Fruit fly (Drosophila melanogaster): Measurements from ENCODE around the gene CG46426.
A peak's percentile ranks its signal among the peaks of the same experiment; 100 is the strongest.

The CG46426 gene

dm6 chr2L:11808702-11809583 is 33.7 kb upstream of the CG46426 start, which contains the start of gene crol (continued):
- TF ChIP-seq CG2678 (tag; optimal IDR thresholded peaks at IDR 0.05) (no peak), CG2129 (GFP tag; IDR thresholded peaks at IDR 0.05; ENCODE audit: partially characterized antibody) (peak; percentile 61), Sox100B (GFP tag; optimal IDR thresholded peaks at IDR 0.05) (no peak), CG8281 (tag; optimal IDR thresholded peaks at IDR 0.05) (no peak), Hr78 (GFP tag; optimal IDR thresholded peaks at IDR 0.05) (no peak), Bgb (GFP tag; IDR thresholded peaks at IDR 0.05; ENCODE audit: partially characterized antibody) (peak; percentile 85), CG12659 (GFP tag; optimal IDR thresholded peaks at IDR 0.05) (peak; percentile 76), CG8290 (GFP tag; optimal IDR thresholded peaks at IDR 0.05) (no peak), CG8290 (tag; optimal IDR thresholded peaks at IDR 0.05) (peak in 1 of 2 experiments; percentile 64), CG11560 (tag; IDR thresholded peaks at IDR 0.05) (no peak), fru (optimal IDR thresholded peaks at IDR 0.05) (no peak), CG15269 (tag; optimal IDR thresholded peaks at IDR 0.05) (peak; percentile 1), CG18764 (GFP tag; optimal IDR thresholded peaks at IDR 0.05) (no peak), dpn (GFP tag; optimal IDR thresholded peaks at IDR 0.05) (no peak), Spps (tag; optimal IDR thresholded peaks at IDR 0.05) (no peak), CG4360 (GFP tag; IDR thresholded peaks at IDR 0.05) (no peak), jing (GFP tag; optimal IDR thresholded peaks at IDR 0.05) (no peak), Doc3 (GFP tag; IDR thresholded peaks at IDR 0.05; ENCODE audit: partially characterized antibody) (peak; percentile 76), salm (tag; optimal IDR thresholded peaks at IDR 0.05) (no peak), amos (GFP tag; IDR thresholded peaks at IDR 0.05; ENCODE audit: partially characterized antibody) (peak; percentile 90), CG6791 (GFP tag; IDR thresholded peaks at IDR 0.05; ENCODE audit: partially characterized antibody) (peak; percentile 89), peb (GFP tag; IDR thresholded peaks at IDR 0.05) (no peak), dysf (GFP tag; IDR thresholded peaks at IDR 0.05) (no peak; the same call in 2 of the 3 replicates), mirr (GFP tag; optimal IDR thresholded peaks at IDR 0.05) (peak; percentile 55), CG10274 (GFP tag; optimal IDR thresholded peaks at IDR 0.05) (no peak), CG8924 (tag; optimal IDR thresholded peaks at IDR 0.05) (peak; percentile 42), ase (GFP tag; IDR thresholded peaks at IDR 0.05) (no peak), CG7556 (GFP tag; optimal IDR thresholded peaks at IDR 0.05) (no peak), nmo (GFP tag; optimal IDR thresholded peaks at IDR 0.05) (peak; percentile 50), CG15479 (GFP tag; optimal IDR thresholded peaks at IDR 0.05) (peak; percentile 62), row (GFP tag; IDR thresholded peaks at IDR 0.05) (peak; percentile 85), kay (GFP tag; optimal IDR thresholded peaks at IDR 0.05) (no peak), CG12236 (GFP tag; optimal IDR thresholded peaks at IDR 0.05) (no peak), CG15011 (GFP tag; optimal IDR thresholded peaks at IDR 0.05) (no peak), CG12104 (GFP tag; optimal IDR thresholded peaks at IDR 0.05) (no peak), btn (GFP tag; optimal IDR thresholded peaks at IDR 0.05) (no peak), pita (GFP tag; optimal IDR thresholded peaks at IDR 0.05) (no peak), Lpt (GFP tag; optimal IDR thresholded peaks at IDR 0.05) (no peak), E2f1 (GFP tag; IDR thresholded peaks at IDR 0.05) (peak; percentile 81), gem (tag; optimal IDR thresholded peaks at IDR 0.05) (no peak), Aef1 (GFP tag; IDR thresholded peaks at IDR 0.05) (no peak), CG18262 (tag; optimal IDR thresholded peaks at IDR 0.05) (no peak), tap (tag; optimal IDR thresholded peaks at IDR 0.05) (peak; percentile 30), CG4707 (GFP tag; optimal IDR thresholded peaks at IDR 0.05) (no peak), CG1832 (GFP tag; optimal IDR thresholded peaks at IDR 0.05) (peak; percentile 11), CG34422 (GFP tag; IDR thresholded peaks at IDR 0.05) (peak; percentile 93; the same call in 2 of the 3 replicates), schlank (tag; optimal IDR thresholded peaks at IDR 0.05) (no peak), bcd (GFP tag; optimal IDR thresholded peaks at IDR 0.05) (peak; percentile 0), Lhr (GFP tag; optimal IDR thresholded peaks at IDR 0.05) (peak; percentile 83)
